Worm (Caenorhabditis elegans) whole organism, midembryonic: ENCODE results near the gene ints-7.

Experiments used
- T22C8.4 ChIP-seq: fragments of 200-800 bp; sonication (Bioruptor generic); IDR thresholded peaks from 2 replicates; pipeline ENCODE4 v1.3.6; 2022; ENCODE audit warnings: missing genetic modification characterization, missing compliant biosample characterization
- cog-1 ChIP-seq: sonication (generic microtip); optimal IDR thresholded peaks from 2 replicates; lab custom pipeline; 2016; ENCODE audit warnings: missing genetic modification characterization, missing compliant biosample characterization
- flt-1 ChIP-seq: fragments of 200-800 bp; sonication (Bioruptor generic); IDR thresholded peaks from 2 replicates; pipeline ENCODE4 v1.3.6; 2022; ENCODE audit warnings: missing genetic modification characterization, missing compliant biosample characterization
- klf-2 ChIP-seq: fragments of 200-800 bp; sonication (Bioruptor generic); conservative IDR thresholded peaks from 2 replicates; pipeline ENCODE4 v1.3.6; 2022; ENCODE audit warnings: missing genetic modification reagents, missing genetic modification characterization, missing compliant biosample characterization
- med-1 ChIP-seq: sonication (generic microtip); optimal IDR thresholded peaks from 2 replicates; lab custom pipeline; 2017; ENCODE audit warnings: missing genetic modification characterization, mild to moderate bottlenecking, missing compliant biosample characterization, antibody characterized with exemption, missing genetic modification reagents; ENCODE audit not compliant: insufficient read depth
- ref-1 ChIP-seq: fragments of 200-800 bp; sonication (Bioruptor generic); conservative IDR thresholded peaks from 2 replicates; pipeline ENCODE4 v1.3.6; 2022; ENCODE audit warnings: missing genetic modification reagents, missing genetic modification characterization, missing compliant biosample characterization
- tab-1 ChIP-seq: fragments of 200-800 bp; sonication (Bioruptor generic); IDR thresholded peaks from 2 replicates; pipeline ENCODE4 v1.3.6; 2022; ENCODE audit warnings: missing genetic modification characterization, missing compliant biosample characterization
- ztf-23 ChIP-seq: fragments of 200-800 bp; sonication (Bioruptor generic); IDR thresholded peaks from 2 replicates; pipeline ENCODE4 v1.3.6; 2022; ENCODE audit warnings: missing genetic modification reagents, missing genetic modification characterization, missing compliant biosample characterization
- ztf-29 ChIP-seq: fragments of 200-800 bp; sonication (Bioruptor generic); IDR thresholded peaks from 2 replicates; pipeline ENCODE4 v1.3.6; 2022; ENCODE audit warnings: missing genetic modification reagents, missing genetic modification characterization, missing compliant biosample characterization

ints-7 gene

ce11 chrII:11582698-11583097 lies at the start of gene ints-7:
ints-7 (plus strand) TSS chrII:11582849.
- no peak for TF ChIP-seq ztf-23 (GFP tag; lab: Robert Waterston, UW)
- TF ChIP-seq tab-1 (GFP tag; lab: Robert Waterston, UW) = no peak
- no peak for TF ChIP-seq T22C8.4 (GFP tag; lab: Robert Waterston, UW)
- no peak for TF ChIP-seq cog-1 (tag; lab: Kevin White, UChicago)
- no peak for TF ChIP-seq klf-2 (GFP tag; lab: Robert Waterston, UW)
- no peak for TF ChIP-seq med-1 (GFP tag; lab: Kevin White, UChicago)
- TF ChIP-seq ref-1 (GFP tag; lab: Robert Waterston, UW) = no peak
- TF ChIP-seq flt-1 = no peak
- no peak for TF ChIP-seq ztf-29 (GFP tag; lab: Robert Waterston, UW)

- no peak for TF ChIP-seq ztf-29 (GFP tag; lab: Robert Waterston, UW)
- no peak for TF ChIP-seq T22C8.4 (GFP tag; lab: Robert Waterston, UW)
- no peak for TF ChIP-seq med-1 (GFP tag; lab: Kevin White, UChicago)
- no peak for TF ChIP-seq cog-1 (tag; lab: Kevin White, UChicago)
- TF ChIP-seq tab-1 (GFP tag; lab: Robert Waterston, UW) = no peak
- no peak for TF ChIP-seq ref-1 (GFP tag; lab: Robert Waterston, UW)
- no peak for TF ChIP-seq flt-1
- no peak for TF ChIP-seq ztf-23 (GFP tag; lab: Robert Waterston, UW)
- no peak for TF ChIP-seq klf-2 (GFP tag; lab: Robert Waterston, UW)
Observed at ce11 chrII:11533716-11534115, 48.9 kb upstream of the ints-7 start, which contains the start of gene mdt-8. mdt-8 (minus strand) TSS chrII:11533816.

- TF ChIP-seq ztf-23 (GFP tag; lab: Robert Waterston, UW) (peak; percentile 92), ztf-29 (GFP tag; lab: Robert Waterston, UW) (peak; percentile 57; the same call in 1 of the 2 replicates), tab-1 (GFP tag; lab: Robert Waterston, UW) (peak; percentile 86), ref-1 (GFP tag; lab: Robert Waterston, UW) (peak; percentile 56), flt-1 (peak; percentile 88), cog-1 (tag; lab: Kevin White, UChicago) (peak; percentile 64), T22C8.4 (GFP tag; lab: Robert Waterston, UW) (peak; percentile 73), klf-2 (GFP tag; lab: Robert Waterston, UW) (peak; percentile 94)
Observed at ce11 chrII:11534429-11535099, 48.1 kb upstream of the ints-7 start, which contains the start of gene Y62F5A.12. Y62F5A.12 (minus strand) TSS chrII:11534479.

- TF ChIP-seq flt-1 (peak; percentile 71), ztf-29 (GFP tag; lab: Robert Waterston, UW) (no peak)
Observed at ce11 chrII:11535429-11535828, 47.2 kb upstream of the ints-7 start.

ce11 chrII:11535924-11536323 lies 46.7 kb upstream of the ints-7 start:
- TF ChIP-seq ref-1 (GFP tag; lab: Robert Waterston, UW) (no peak), tab-1 (GFP tag; lab: Robert Waterston, UW) (no peak), ztf-23 (GFP tag; lab: Robert Waterston, UW) (no peak), ztf-29 (GFP tag; lab: Robert Waterston, UW) (no peak), flt-1 (no peak), T22C8.4 (GFP tag; lab: Robert Waterston, UW) (no peak), klf-2 (GFP tag; lab: Robert Waterston, UW) (no peak), cog-1 (tag; lab: Kevin White, UChicago) (no peak), med-1 (GFP tag; lab: Kevin White, UChicago) (no peak)

- TF ChIP-seq flt-1 (no peak), T22C8.4 (GFP tag; lab: Robert Waterston, UW) (no peak), ztf-29 (GFP tag; lab: Robert Waterston, UW) (no peak)
Observed at ce11 chrII:11536505-11536904, 46.1 kb upstream of the ints-7 start.

- TF ChIP-seq ztf-29 (GFP tag; lab: Robert Waterston, UW) (no peak), ztf-23 (GFP tag; lab: Robert Waterston, UW) (0 out of 2 replicates have a peak, but pooled peaks have one; percentile 18)
Observed at ce11 chrII:11537115-11537514, 45.5 kb upstream of the ints-7 start.

- no peak for TF ChIP-seq ztf-23 (GFP tag; lab: Robert Waterston, UW)
- peak; percentile 76 for TF ChIP-seq flt-1
- peak; percentile 45; the same call in 1 of the 2 replicates for TF ChIP-seq T22C8.4 (GFP tag; lab: Robert Waterston, UW)
Observed at ce11 chrII:11537606-11538016, 45.0 kb upstream of the ints-7 start.

- TF ChIP-seq ztf-23 (GFP tag; lab: Robert Waterston, UW) (no peak), tab-1 (GFP tag; lab: Robert Waterston, UW) (no peak), flt-1 (no peak), klf-2 (GFP tag; lab: Robert Waterston, UW) (no peak), ztf-29 (GFP tag; lab: Robert Waterston, UW) (no peak), cog-1 (tag; lab: Kevin White, UChicago) (no peak), med-1 (GFP tag; lab: Kevin White, UChicago) (no peak)
Observed at ce11 chrII:11538741-11539140, 43.9 kb upstream of the ints-7 start, which contains the start of gene Y62F5A.9. Y62F5A.9 (minus strand) TSS chrII:11538841.

- TF ChIP-seq T22C8.4 (GFP tag; lab: Robert Waterston, UW) = peak; percentile 62
- TF ChIP-seq klf-2 (GFP tag; lab: Robert Waterston, UW) = no peak
Observed at ce11 chrII:11542385-11542784, 40.3 kb upstream of the ints-7 start, which contains the start of gene gtf-2E2. gtf-2E2 (minus strand) TSS chrII:11542495.
